Worm (Caenorhabditis elegans): ENCODE measurements around the gene F59B10.6.

The F59B10.6 gene

ce11 chrII:10476959-10477358 is 47.3 kb downstream of the F59B10.6 start, which contains the start of gene ZK666.4:
TSS of gene ZK666.4 (plus strand) at chrII:10477259.
- TF ChIP-seq C06A6.2 (GFP tag; conservative IDR thresholded peaks at IDR 0.05) (no peak), zim-3 (tag; optimal IDR thresholded peaks at IDR 0.05) (no peak), T26A5.8 (tag; optimal IDR thresholded peaks at IDR 0.05) (no peak), rcor-1 (GFP tag; IDR thresholded peaks at IDR 0.05) (no peak), B0035.1 (tag; optimal IDR thresholded peaks at IDR 0.05) (no peak), F23B12.7 (tag; optimal IDR thresholded peaks at IDR 0.05; ENCODE audit: insufficient read depth) (no peak), F57C9.4 (tag; optimal IDR thresholded peaks at IDR 0.05) (no peak), F22D6.2 (tag; optimal IDR thresholded peaks at IDR 0.05) (no peak), sdz-38 (tag; optimal IDR thresholded peaks at IDR 0.05) (no peak)

ce11 chrII:10476039-10476438 is 48.2 kb downstream of the F59B10.6 start, which contains the start of gene clec-58:
TSS of gene clec-58 (minus strand) at chrII:10476139.
- no peak for TF ChIP-seq repo-1 (tag; optimal IDR thresholded peaks at IDR 0.05)

Data from whole organism, young adult.